Fruit fly (Drosophila melanogaster): Measurements from ENCODE around the gene GC1.

- TF ChIP-seq CTCF (optimal IDR thresholded peaks at IDR 0.05) (no peak), CG8478 (optimal IDR thresholded peaks at IDR 0.05) (no peak)
Measured at dm6 chr3R:11999074-11999473, 31.6 kb downstream of the GC1 start, which contains the start of gene Ect3.

Measured in S2 (cell line).